Worm (Caenorhabditis elegans): ENCODE measurements around the gene srbc-71.
A peak's percentile ranks its signal among the peaks of the same experiment; 100 is the strongest.

Gene srbc-71

ce11 chrIV:4243830-4244406, 18.2 kb upstream of the srbc-71 start:
- TF ChIP-seq C17E4.6 (GFP tag; IDR thresholded peaks at IDR 0.05) (no peak), him-1 (tag; optimal IDR thresholded peaks at IDR 0.05) (no peak), rpc-1 (optimal IDR thresholded peaks at IDR 0.05) (no peak), rpc-1 (tag; optimal IDR thresholded peaks at IDR 0.05) (no peak), ztf-6 (GFP tag; IDR thresholded peaks at IDR 0.05) (no peak), B0035.1 (tag; optimal IDR thresholded peaks at IDR 0.05) (no peak), F52B5.7 (tag; optimal IDR thresholded peaks at IDR 0.05) (no peak), hlh-12 (tag; optimal IDR thresholded peaks at IDR 0.05) (no peak), Y56A3A.18 (GFP tag; IDR thresholded peaks at IDR 0.05) (no peak), dpl-1 (GFP tag; optimal IDR thresholded peaks at IDR 0.05) (no peak), egrh-3 (GFP tag; IDR thresholded peaks at IDR 0.05) (peak; percentile 94), cebp-1 (GFP tag; IDR thresholded peaks at IDR 0.05) (no peak), cebp-1 (tag; optimal IDR thresholded peaks at IDR 0.05) (no peak), ccch-3 (GFP tag; optimal IDR thresholded peaks at IDR 0.05) (no peak), dox-1 (GFP tag; IDR thresholded peaks at IDR 0.05) (0 out of 2 replicates have a peak, but pooled peaks have one; percentile 29), C06A6.2 (GFP tag; conservative IDR thresholded peaks at IDR 0.05) (no peak), ekl-4 (GFP tag; IDR thresholded peaks at IDR 0.05) (no peak), nfyb-1 (GFP tag; IDR thresholded peaks at IDR 0.05) (no peak), madf-3 (GFP tag; IDR thresholded peaks at IDR 0.05) (no peak), F22D6.2 (tag; optimal IDR thresholded peaks at IDR 0.05) (no peak), snpc-3.4 (tag; optimal IDR thresholded peaks at IDR 0.05) (no peak), mxl-1 (tag; optimal IDR thresholded peaks at IDR 0.05) (no peak), aptf-2 (GFP tag; conservative IDR thresholded peaks at IDR 0.05) (no peak), nfya-2 (GFP tag; IDR thresholded peaks at IDR 0.05) (no peak), dpff-1 (tag; optimal IDR thresholded peaks at IDR 0.05) (no peak), zfh-2 (GFP tag; conservative IDR thresholded peaks at IDR 0.05) (peak; percentile 91), attf-3 (GFP tag; conservative IDR thresholded peaks at IDR 0.05) (no peak), lsl-1 (GFP tag; optimal IDR thresholded peaks at IDR 0.05) (no peak), bed-1 (GFP tag; IDR thresholded peaks at IDR 0.05) (no peak), let-526 (GFP tag; IDR thresholded peaks at IDR 0.05) (0 out of 2 replicates have a peak, but pooled peaks have one; percentile 18), sptf-2 (GFP tag; optimal IDR thresholded peaks at IDR 0.05) (peak; percentile 5), snpc-1.1 (tag; optimal IDR thresholded peaks at IDR 0.05; ENCODE audit: insufficient read depth) (no peak)

ce11 chrIV:4236671-4237070, 10.9 kb upstream of the srbc-71 start:
- peak; percentile 31 for TF ChIP-seq ceh-27 (GFP tag; optimal IDR thresholded peaks at IDR 0.05)
- peak; percentile 25 for TF ChIP-seq ama-1 (optimal IDR thresholded peaks at IDR 0.05)
- no peak for TF ChIP-seq ama-1 (GFP tag; optimal IDR thresholded peaks at IDR 0.05)
- no peak for TF ChIP-seq cebp-2 (GFP tag; IDR thresholded peaks at IDR 0.05)

ce11 chrIV:4236025-4236407, 10.3 kb upstream of the srbc-71 start:
- TF ChIP-seq chd-7 (tag; optimal IDR thresholded peaks at IDR 0.05) (no peak), F10E7.11 (tag; optimal IDR thresholded peaks at IDR 0.05) (no peak), let-607 (tag; optimal IDR thresholded peaks at IDR 0.05) (no peak), rpc-1 (optimal IDR thresholded peaks at IDR 0.05) (no peak), rpc-1 (tag; optimal IDR thresholded peaks at IDR 0.05) (no peak), madf-8 (GFP tag; conservative IDR thresholded peaks at IDR 0.05) (no peak), zfh-2 (GFP tag; conservative IDR thresholded peaks at IDR 0.05) (peak; percentile 86), egrh-3 (GFP tag; IDR thresholded peaks at IDR 0.05) (peak; percentile 91), ceh-58 (GFP tag; IDR thresholded peaks at IDR 0.05) (0 out of 2 replicates have a peak, but pooled peaks have one; percentile 24), efl-1 (GFP tag; optimal IDR thresholded peaks at IDR 0.05) (no peak), dox-1 (GFP tag; IDR thresholded peaks at IDR 0.05) (0 out of 2 replicates have a peak, but pooled peaks have one; percentile 37), attf-5 (GFP tag; optimal IDR thresholded peaks at IDR 0.05) (no peak)

Measured in whole organism, young adult.